Fruit fly (Drosophila melanogaster) whole organism, prepupa: Measurements from ENCODE around the gene CG43925.

Experiments used
- Blimp-1 ChIP-seq: fragments of 200-800 bp; sonication (Bioruptor generic); optimal IDR thresholded peaks from 3 replicates; lab custom pipeline; 2017; ENCODE audit warnings: missing biosample characterization, missing genetic modification characterization, mild to moderate bottlenecking, moderate library complexity, missing genetic modification reagents
- CG10669 ChIP-seq: fragments of 200-800 bp; sonication (Bioruptor generic); optimal IDR thresholded peaks from 3 replicates; lab custom pipeline; 2018; ENCODE audit warnings: missing biosample characterization, mild to moderate bottlenecking, missing genetic modification characterization, moderate library complexity
- CG11294 ChIP-seq: fragments of 200-800 bp; sonication (Bioruptor generic); IDR thresholded peaks from 2 replicates; pipeline ENCODE4 v1.3.6; 2022; ENCODE audit warnings: missing biosample characterization, missing genetic modification characterization
- CG16779 ChIP-seq: fragments of 200-800 bp; sonication (Bioruptor generic); optimal IDR thresholded peaks from 3 replicates; lab custom pipeline; 2017; ENCODE audit warnings: missing biosample characterization, mild to moderate bottlenecking, missing genetic modification characterization
- CG34406 ChIP-seq: fragments of 200-800 bp; sonication (Bioruptor generic); optimal IDR thresholded peaks from 3 replicates; lab custom pipeline; 2016; ENCODE audit warnings: missing biosample characterization, missing genetic modification characterization
- CG8319 ChIP-seq: fragments of 200-800 bp; sonication (Bioruptor generic); optimal IDR thresholded peaks from 3 replicates; lab custom pipeline; 2016; ENCODE audit warnings: missing biosample characterization, missing genetic modification characterization
- CG9139 ChIP-seq: fragments of 200-800 bp; sonication (Bioruptor generic); optimal IDR thresholded peaks from 3 replicates; lab custom pipeline; 2017; ENCODE audit warnings: missing biosample characterization, mild to moderate bottlenecking, missing genetic modification characterization
- Eip75B ChIP-seq: fragments of 200-800 bp; sonication (Bioruptor generic); optimal IDR thresholded peaks from 3 replicates; lab custom pipeline; 2016; ENCODE audit warnings: missing biosample characterization, missing genetic modification characterization
- Lpt ChIP-seq: fragments of 200-800 bp; sonication (Bioruptor generic); optimal IDR thresholded peaks from 3 replicates; lab custom pipeline; 2016; ENCODE audit warnings: missing biosample characterization, missing genetic modification characterization
- OdsH ChIP-seq: fragments of 200-800 bp; sonication (Bioruptor generic); optimal IDR thresholded peaks from 3 replicates; lab custom pipeline; 2016; ENCODE audit warnings: missing biosample characterization, missing genetic modification characterization
- esn ChIP-seq: fragments of 200-800 bp; sonication (Bioruptor generic); optimal IDR thresholded peaks from 2 replicates; lab custom pipeline; 2016; ENCODE audit warnings: missing biosample characterization, mild to moderate bottlenecking, missing genetic modification characterization, moderate library complexity
- fkh ChIP-seq: fragments of 200-800 bp; sonication (Bioruptor generic); optimal IDR thresholded peaks from 3 replicates; lab custom pipeline; 2017; ENCODE audit warnings: missing biosample characterization, mild to moderate bottlenecking, missing genetic modification characterization, moderate library complexity
- lz ChIP-seq: fragments of 200-800 bp; sonication (Bioruptor generic); optimal IDR thresholded peaks from 3 replicates; lab custom pipeline; 2016; ENCODE audit warnings: missing biosample characterization, missing genetic modification characterization

DNA sequence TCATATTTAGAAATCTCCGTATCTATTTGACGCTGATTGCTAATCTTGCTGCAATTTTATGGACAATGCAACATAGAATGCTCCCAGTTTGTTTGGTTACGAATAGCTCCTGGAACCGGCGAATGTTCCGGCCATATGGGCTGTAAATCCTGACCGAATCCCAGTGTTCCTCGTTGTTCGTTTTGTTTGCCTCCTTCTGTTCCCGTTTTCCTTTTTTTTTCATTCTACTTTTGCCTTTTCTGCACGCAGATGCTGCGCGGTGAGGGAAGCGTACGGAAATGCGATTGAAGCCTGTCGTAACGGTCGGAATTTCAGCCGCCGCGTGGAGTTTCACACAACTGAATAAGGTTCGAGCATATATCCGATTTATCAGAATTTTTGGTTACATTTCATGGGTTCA is at the start of gene CG43925:
- no peak for TF ChIP-seq CG10669 (GFP tag; lab: Kevin White, UChicago)
- TF ChIP-seq fkh (GFP tag; lab: Kevin White, UChicago), result no peak
- no peak for TF ChIP-seq OdsH (GFP tag; lab: Kevin White, UChicago)
- TF ChIP-seq esn (GFP tag; lab: Kevin White, UChicago), result no peak
- TF ChIP-seq CG16779 (tag; lab: Kevin White, UChicago), result no peak
- TF ChIP-seq CG34406 (GFP tag; lab: Kevin White, UChicago), result no peak
- no peak for TF ChIP-seq lz
- no peak for TF ChIP-seq CG11294 (GFP tag; lab: Robert Waterston, UW)
- TF ChIP-seq CG8319, result no peak
- no peak for TF ChIP-seq CG9139
- no peak for TF ChIP-seq Eip75B (GFP tag; lab: Kevin White, UChicago)
- no peak for TF ChIP-seq Blimp-1 (GFP tag; lab: Kevin White, UChicago)
- no peak for TF ChIP-seq Lpt (GFP tag; lab: Kevin White, UChicago)
